Worm (Caenorhabditis elegans) whole organism, L4 larva: Measurements from ENCODE around the gene F31D4.5.

ENCODE experiments used
- ZK546.5 ChIP-seq, 2 experiments: sonication (generic microtip); optimal IDR thresholded peaks; 2 replicates each; lab custom pipeline; 2017; ENCODE audit warnings: missing biosample characterization in 2 of 2, missing genetic modification characterization in 2 of 2
- ama-1 ChIP-seq: fragments of 150-350 bp; optimal IDR thresholded peaks from 2 replicates; lab custom pipeline; 2014; ENCODE audit warnings: inconsistent platforms, mixed read lengths
- ceh-44 ChIP-seq: fragments of 200-800 bp; sonication (Bioruptor generic); IDR thresholded peaks from 2 replicates; pipeline ENCODE4 v1.3.6; 2022; ENCODE audit warnings: missing genetic modification reagents, missing genetic modification characterization, missing compliant biosample characterization
- fkh-10 ChIP-seq: fragments of 150-350 bp; optimal IDR thresholded peaks from 2 replicates; lab custom pipeline; 2014; ENCODE audit warnings: missing biosample characterization, missing genetic modification reagents, missing genetic modification characterization
- lin-39 ChIP-seq: fragments of 150-350 bp; optimal IDR thresholded peaks from 2 replicates; lab custom pipeline; 2014; ENCODE audit warnings: missing biosample characterization, missing genetic modification reagents, missing genetic modification characterization
- lsy-2 ChIP-seq, 2 experiments: fragments of 150-350 bp in 1 of 2; sonication (generic microtip) in 1 of 2; optimal IDR thresholded peaks; 2 replicates each; lab custom pipeline; 2014 to 2017; ENCODE audit warnings: missing biosample characterization in 2 of 2, missing genetic modification characterization in 2 of 2
- nhr-102 ChIP-seq: sonication (generic microtip); optimal IDR thresholded peaks from 2 replicates; lab custom pipeline; 2016; ENCODE audit warnings: mild to moderate bottlenecking, missing genetic modification characterization, moderate library complexity, missing compliant biosample characterization
- nhr-111 ChIP-seq: fragments of 200-800 bp; sonication (Bioruptor generic); optimal IDR thresholded peaks from 2 replicates; lab custom pipeline; 2018; ENCODE audit warnings: mild to moderate bottlenecking, missing genetic modification characterization, missing compliant biosample characterization
- nhr-25 ChIP-seq: sonication (generic microtip); optimal IDR thresholded peaks from 2 replicates; lab custom pipeline; 2017; ENCODE audit warnings: missing genetic modification characterization, mild to moderate bottlenecking, missing compliant biosample characterization, antibody characterized with exemption, moderate library complexity, borderline replicate concordance; ENCODE audit not compliant: insufficient read depth
- nhr-28 ChIP-seq: fragments of 150-350 bp; optimal IDR thresholded peaks from 2 replicates; lab custom pipeline; 2014; ENCODE audit warnings: missing biosample characterization, missing genetic modification characterization
- nhr-6 ChIP-seq: fragments of 150-350 bp; optimal IDR thresholded peaks from 2 replicates; lab custom pipeline; 2014; ENCODE audit warnings: missing biosample characterization, missing genetic modification characterization
- php-3 ChIP-seq: fragments of 200-800 bp; sonication (Bioruptor generic); IDR thresholded peaks from 2 replicates; pipeline ENCODE4 v1.3.6; 2022; ENCODE audit warnings: missing genetic modification reagents, missing genetic modification characterization, missing compliant biosample characterization
- rbr-2 ChIP-seq: sonication (generic microtip); optimal IDR thresholded peaks from 2 replicates; lab custom pipeline; 2016; ENCODE audit warnings: missing genotype, missing genetic modification characterization, missing compliant biosample characterization
- snpc-4 ChIP-seq: fragments of 150-350 bp; optimal IDR thresholded peaks from 2 replicates; lab custom pipeline; 2014; ENCODE audit warnings: missing biosample characterization, missing genetic modification characterization

ce11 chrV:20841484-20841883 is 12.4 kb upstream of the F31D4.5 start:
- TF ChIP-seq nhr-102 (tag; lab: Kevin White, UChicago) (no peak), nhr-28 (tag; lab: Kevin White, UChicago) (no peak), nhr-6 (tag; lab: Kevin White, UChicago) (no peak), fkh-10 (GFP tag; lab: Kevin White, UChicago) (no peak), ceh-44 (GFP tag; lab: Robert Waterston, UW) (no peak), snpc-4 (tag; lab: Kevin White, UChicago) (no peak), lin-39 (tag; lab: Kevin White, UChicago) (no peak), nhr-25 (tag; lab: Kevin White, UChicago) (no peak), ama-1 (no peak), rbr-2 (tag; lab: Kevin White, UChicago) (no peak), ZK546.5 (tag; optimal IDR thresholded peaks at IDR 0.05; lab: Kevin White, UChicago) (no peak), php-3 (GFP tag; lab: Robert Waterston, UW) (no peak), nhr-111 (no peak), lsy-2 (tag; optimal IDR thresholded peaks at IDR 0.05; lab: Kevin White, UChicago) (no peak)
